Worm (Caenorhabditis elegans) whole organism, L4 larva: ENCODE data around the gene ech-6.

Source experiments
- Y48G9A.11 ChIP-seq: fragments of 200-800 bp; sonication (Bioruptor generic); IDR thresholded peaks from 2 replicates; pipeline ENCODE4 v1.3.6; 2022; ENCODE audit warnings: missing genetic modification reagents, missing genetic modification characterization, missing compliant biosample characterization
- ctbp-1 ChIP-seq: fragments of 200-800 bp; sonication (Bioruptor generic); IDR thresholded peaks from 2 replicates; pipeline ENCODE4 v1.3.6; 2022; ENCODE audit warnings: missing genetic modification reagents, missing genetic modification characterization, missing compliant biosample characterization
- dmd-9 ChIP-seq: fragments of 200-800 bp; sonication (Bioruptor generic); IDR thresholded peaks from 2 replicates; pipeline ENCODE4 v1.3.6; 2022; ENCODE audit warnings: missing genetic modification reagents, missing genetic modification characterization, missing compliant biosample characterization
- hif-1 ChIP-seq, 2 experiments: sonication (generic microtip); optimal IDR thresholded peaks; 2 replicates each; lab custom pipeline; 2016 to 2017; ENCODE audit warnings: missing compliant biosample characterization in 2 of 2, missing genetic modification characterization in 2 of 2, missing genetic modification reagents in 2 of 2, missing genotype in 2 of 2, mild to moderate bottlenecking in 1 of 2
- hlh-11 ChIP-seq: fragments of 200-800 bp; sonication (Bioruptor generic); optimal IDR thresholded peaks from 2 replicates; lab custom pipeline; 2018; ENCODE audit warnings: mild to moderate bottlenecking, missing genetic modification characterization, missing compliant biosample characterization
- nhr-11 ChIP-seq: fragments of 150-350 bp; optimal IDR thresholded peaks from 2 replicates; lab custom pipeline; 2014; ENCODE audit warnings: missing biosample characterization, missing genetic modification characterization
- nhr-25 ChIP-seq: sonication (generic microtip); optimal IDR thresholded peaks from 2 replicates; lab custom pipeline; 2017; ENCODE audit warnings: missing genetic modification characterization, mild to moderate bottlenecking, missing compliant biosample characterization, antibody characterized with exemption, moderate library complexity, borderline replicate concordance; ENCODE audit not compliant: insufficient read depth
- pha-4 ChIP-seq, 2 experiments: fragments of 150-350 bp in 1 of 2; fragments of 200-800 bp in 1 of 2; sonication (Bioruptor generic) in 1 of 2; IDR thresholded peaks in 1 of 2; optimal IDR thresholded peaks in 1 of 2; 2 replicates each; pipeline versions ENCODE4 v1.3.6 to Lab custom; 2014 to 2022; ENCODE audit warnings: missing genetic modification characterization in 2 of 2, missing genetic modification reagents in 2 of 2, missing biosample characterization in 1 of 2, missing compliant biosample characterization in 1 of 2
- unc-39 ChIP-seq: sonication (generic microtip); optimal IDR thresholded peaks from 2 replicates; lab custom pipeline; 2017; ENCODE audit warnings: missing biosample characterization, missing genetic modification characterization
- unc-62 ChIP-seq, 3 experiments: fragments of 150-350 bp in 1 of 3; sonication (generic microtip); optimal IDR thresholded peaks in 2 of 3; peaks in 1 of 3; 1 replicate in 1 of 3; 2 replicates in 2 of 3; lab custom pipeline; 2014 to 2017; ENCODE audit warnings: missing biosample characterization in 3 of 3, missing genetic modification characterization in 3 of 3, missing genetic modification reagents in 3 of 3, missing genotype in 1 of 3
- ztf-11 ChIP-seq: fragments of 150-350 bp; optimal IDR thresholded peaks from 2 replicates; lab custom pipeline; 2014; ENCODE audit warnings: missing biosample characterization, missing genetic modification characterization

ce11 chrIII:9782483-9783081, 29.9 kb upstream of the ech-6 start, which contains the start of gene R10E11.6:
- no peak for TF ChIP-seq unc-62 (GFP tag; optimal IDR thresholded peaks at IDR 0.05 in 1 of 2; lab: Kevin White, UChicago)
- TF ChIP-seq unc-62 (tag; optimal IDR thresholded peaks at IDR 0.05; lab: Kevin White, UChicago), result no peak
- no peak for TF ChIP-seq ztf-11 (tag; lab: Kevin White, UChicago)
- no peak for TF ChIP-seq dmd-9 (GFP tag; lab: Robert Waterston, UW)
- no peak for TF ChIP-seq nhr-11
- no peak for TF ChIP-seq hif-1 (tag; optimal IDR thresholded peaks at IDR 0.05; lab: Kevin White, UChicago)
- TF ChIP-seq nhr-25 (tag; lab: Kevin White, UChicago), result no peak
- TF ChIP-seq ctbp-1 (GFP tag; lab: Robert Waterston, UW), result no peak
- TF ChIP-seq Y48G9A.11 (GFP tag; lab: Robert Waterston, UW), result no peak
- TF ChIP-seq pha-4 (GFP tag; IDR thresholded peaks at IDR 0.05; lab: Robert Waterston, UW), result no peak
- TF ChIP-seq pha-4 (tag; optimal IDR thresholded peaks at IDR 0.05; lab: Kevin White, UChicago), result no peak
- TF ChIP-seq hlh-11 (tag; lab: Kevin White, UChicago), result no peak
- no peak for TF ChIP-seq unc-39 (tag; lab: Kevin White, UChicago)
